Worm (Caenorhabditis elegans) whole organism, L2 larva: ENCODE measurements around the gene R07C12.3.

Experiments used
- C34F6.9 ChIP-seq: fragments of 150-350 bp; optimal IDR thresholded peaks from 2 replicates; lab custom pipeline; 2014; ENCODE audit warnings: missing biosample characterization, missing genetic modification characterization
- egl-27 ChIP-seq: sonication (generic microtip); optimal IDR thresholded peaks from 3 replicates; lab custom pipeline; 2017; ENCODE audit warnings: missing biosample characterization, missing genetic modification reagents, missing genetic modification characterization
- mab-5 ChIP-seq: fragments of 150-350 bp; optimal IDR thresholded peaks from 2 replicates; lab custom pipeline; 2014; ENCODE audit warnings: missing biosample characterization, missing genetic modification characterization
- sma-9 ChIP-seq, 2 experiments: fragments of 150-350 bp in 1 of 2; sonication (generic microtip) in 1 of 2; optimal IDR thresholded peaks; 2 replicates each; lab custom pipeline; 2014 to 2016; ENCODE audit warnings: missing genetic modification characterization in 2 of 2, mild to moderate bottlenecking in 1 of 2, missing biosample characterization in 1 of 2, missing compliant biosample characterization in 1 of 2, missing genetic modification reagents in 1 of 2, moderate library complexity in 1 of 2
- unc-55 ChIP-seq: fragments of 150-350 bp; sonication (generic microtip); optimal IDR thresholded peaks from 3 replicates; lab custom pipeline; 2014; ENCODE audit warnings: missing biosample characterization, missing genetic modification reagents, missing genetic modification characterization
- unc-62 ChIP-seq: fragments of 150-350 bp; optimal IDR thresholded peaks from 2 replicates; lab custom pipeline; 2014; ENCODE audit warnings: missing biosample characterization, missing genetic modification reagents, missing genetic modification characterization
- ztf-4 ChIP-seq: fragments of 150-350 bp; optimal IDR thresholded peaks from 2 replicates; lab custom pipeline; 2014; ENCODE audit warnings: missing biosample characterization, missing genetic modification characterization

DNA sequence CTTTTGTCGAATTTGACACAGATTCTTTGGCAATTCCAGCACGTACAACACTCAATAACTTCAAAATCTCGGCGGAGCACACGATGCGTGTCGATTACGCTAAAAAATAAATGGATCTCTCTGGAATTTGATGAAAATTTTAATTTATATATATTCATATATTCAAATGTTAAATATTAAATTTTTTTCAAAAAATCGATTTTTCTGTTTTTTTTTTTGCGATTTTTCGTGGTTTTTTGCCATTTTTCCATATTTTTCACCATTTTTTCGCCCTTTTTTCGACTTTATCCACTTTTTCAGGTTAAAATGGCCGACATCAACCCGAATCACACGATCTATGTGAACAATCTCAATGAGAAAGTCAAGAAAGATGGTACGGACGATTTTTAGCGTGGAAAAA lies 28.9 kb downstream of the R07C12.3 start, which contains the start of gene rnp-3:
- TF ChIP-seq unc-62 (no peak), ztf-4 (tag; lab: Kevin White, UChicago) (no peak), unc-55 (GFP tag; lab: Kevin White, UChicago) (no peak), C34F6.9 (no peak), sma-9 (GFP tag; optimal IDR thresholded peaks at IDR 0.05; lab: Kevin White, UChicago) (no peak), sma-9 (tag; optimal IDR thresholded peaks at IDR 0.05; lab: Kevin White, UChicago) (no peak), egl-27 (no peak), mab-5 (tag; lab: Kevin White, UChicago) (no peak)
